Fruit fly (Drosophila melanogaster): Measurements from ENCODE around the gene TM9SF2.

TM9SF2 gene

dm6 chr2L:20773453-20774054, 39.4 kb upstream of the TM9SF2 start (continued):
- TF ChIP-seq CG11695 (GFP tag; IDR thresholded peaks at IDR 0.05) = no peak
- no peak for TF ChIP-seq bowl (GFP tag; IDR thresholded peaks at IDR 0.05)
- TF ChIP-seq CG4730 (GFP tag; IDR thresholded peaks at IDR 0.05) = no peak
- no peak for TF ChIP-seq CG17912 (GFP tag; optimal IDR thresholded peaks at IDR 0.05)
- TF ChIP-seq CG12236 (GFP tag; optimal IDR thresholded peaks at IDR 0.05) = no peak
- no peak for TF ChIP-seq lab (GFP tag; optimal IDR thresholded peaks at IDR 0.05)
- TF ChIP-seq org-1 (GFP tag; optimal IDR thresholded peaks at IDR 0.05) = no peak
- TF ChIP-seq Dp (GFP tag; optimal IDR thresholded peaks at IDR 0.05) = no peak
- TF ChIP-seq CG9876 (GFP tag; optimal IDR thresholded peaks at IDR 0.05) = no peak
- peak; percentile 3 for TF ChIP-seq salm (tag; optimal IDR thresholded peaks at IDR 0.05)
- TF ChIP-seq aop (GFP tag; IDR thresholded peaks at IDR 0.05) = no peak
- peak; percentile 12 for TF ChIP-seq CG12071 (GFP tag; optimal IDR thresholded peaks at IDR 0.05)
- TF ChIP-seq bigmax (GFP tag; optimal IDR thresholded peaks at IDR 0.05) = no peak
- TF ChIP-seq CG4282 (GFP tag; optimal IDR thresholded peaks at IDR 0.05) = no peak
- 0 out of 2 replicates have a peak, but pooled peaks have one; percentile 23 for TF ChIP-seq NFAT (GFP tag; IDR thresholded peaks at IDR 0.05)
- no peak for TF ChIP-seq abd-A (tag; optimal IDR thresholded peaks at IDR 0.05)
- no peak for TF ChIP-seq crc (GFP tag; optimal IDR thresholded peaks at IDR 0.05)
- peak; percentile 54 for TF ChIP-seq CG2678 (tag; optimal IDR thresholded peaks at IDR 0.05)
- TF ChIP-seq H15 (GFP tag; IDR thresholded peaks at IDR 0.05) = no peak
- TF ChIP-seq Stat92E (GFP tag; optimal IDR thresholded peaks at IDR 0.05) = no peak
- no peak for TF ChIP-seq Abd-B (GFP tag; optimal IDR thresholded peaks at IDR 0.05)
- no peak for TF ChIP-seq CG18011 (GFP tag; optimal IDR thresholded peaks at IDR 0.05)
- no peak for TF ChIP-seq Trl (optimal IDR thresholded peaks at IDR 0.05)
- no peak for TF ChIP-seq Trl (GFP tag; optimal IDR thresholded peaks at IDR 0.05)
- no peak for TF ChIP-seq dm (GFP tag; optimal IDR thresholded peaks at IDR 0.05)
- TF ChIP-seq tio (GFP tag; optimal IDR thresholded peaks at IDR 0.05) = no peak
- no peak for TF ChIP-seq CG12104 (GFP tag; optimal IDR thresholded peaks at IDR 0.05)
- TF ChIP-seq Sin3A (optimal IDR thresholded peaks at IDR 0.05) = no peak
- 0 out of 2 replicates have a peak, but pooled peaks have one; percentile 9 for TF ChIP-seq Atf6 (GFP tag; IDR thresholded peaks at IDR 0.05)
- no peak for TF ChIP-seq CG11456 (GFP tag; IDR thresholded peaks at IDR 0.05)
- TF ChIP-seq eyg (GFP tag; optimal IDR thresholded peaks at IDR 0.05) = no peak
- TF ChIP-seq pan (optimal IDR thresholded peaks at IDR 0.05) = no peak
- TF ChIP-seq pan (GFP tag; optimal IDR thresholded peaks at IDR 0.05 in 1 of 2, IDR thresholded peaks at IDR 0.05 in 1 of 2) = peak in 1 of 2 experiments; percentile 13
- TF ChIP-seq Spps (tag; optimal IDR thresholded peaks at IDR 0.05) = no peak
- no peak for TF ChIP-seq CG12769 (tag; optimal IDR thresholded peaks at IDR 0.05)
- no peak for TF ChIP-seq Dbx (GFP tag; IDR thresholded peaks at IDR 0.05)
- no peak for TF ChIP-seq CG14860 (GFP tag; IDR thresholded peaks at IDR 0.05; ENCODE audit: partially characterized antibody)
- no peak for TF ChIP-seq Dll (GFP tag; IDR thresholded peaks at IDR 0.05; ENCODE audit: partially characterized antibody)
- TF ChIP-seq dan (GFP tag; IDR thresholded peaks at IDR 0.05) = no peak
- TF ChIP-seq Lhr (GFP tag; optimal IDR thresholded peaks at IDR 0.05) = no peak
- no peak for TF ChIP-seq TFAM (GFP tag; optimal IDR thresholded peaks at IDR 0.05)
- no peak for TF ChIP-seq Camta (GFP tag; optimal IDR thresholded peaks at IDR 0.05)
- TF ChIP-seq CrebB (tag; optimal IDR thresholded peaks at IDR 0.05) = no peak
- TF ChIP-seq dpn (GFP tag; optimal IDR thresholded peaks at IDR 0.05) = no peak
- TF ChIP-seq CG11398 (GFP tag; optimal IDR thresholded peaks at IDR 0.05) = no peak
- no peak for TF ChIP-seq rib (GFP tag; IDR thresholded peaks at IDR 0.05)
- TF ChIP-seq yki (optimal IDR thresholded peaks at IDR 0.05) = no peak
- TF ChIP-seq CG12299 (tag; optimal IDR thresholded peaks at IDR 0.05) = no peak
- TF ChIP-seq PHDP (tag; optimal IDR thresholded peaks at IDR 0.05) = peak; percentile 47
- no peak for TF ChIP-seq CG5953 (GFP tag; IDR thresholded peaks at IDR 0.05)
- no peak for TF ChIP-seq CG30020 (tag; optimal IDR thresholded peaks at IDR 0.05)
- TF ChIP-seq Hr51 (GFP tag; optimal IDR thresholded peaks at IDR 0.05) = peak in 1 of 2 experiments; percentile 35
